Worm (Caenorhabditis elegans): ENCODE data around the gene B0334.10.
A peak's percentile ranks its signal among the peaks of the same experiment; 100 is the strongest.
"Not testable (repeated sequence)": the region's sequence is repeated elsewhere in the genome, so short reads cannot be mapped to it uniquely, and the experiment has no call there.

B0334.10 gene

DNA sequence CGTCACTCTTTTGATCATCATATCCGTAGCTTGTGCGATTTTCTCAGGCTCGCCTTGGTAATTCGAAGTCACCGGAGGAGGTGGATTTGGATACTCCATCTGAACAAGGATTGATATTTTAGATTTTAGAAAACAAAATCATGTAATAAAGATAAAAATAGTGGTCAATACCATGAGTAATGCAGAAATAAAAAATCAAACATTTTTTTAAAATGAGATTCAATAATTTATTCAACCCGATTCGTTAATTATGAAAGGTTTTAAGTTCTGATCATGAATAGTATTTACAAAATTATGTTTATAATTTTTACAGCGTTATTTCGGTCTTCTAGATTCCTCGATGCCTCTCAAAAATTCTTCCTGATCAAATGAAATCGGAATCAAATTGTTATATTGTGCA lies 15.4 kb downstream of the B0334.10 start, which contains the start of gene mdt-8:
Gene mdt-8 (minus strand): TSS at position 101 of the 400 bp plus-strand sequence.
- no peak for TF ChIP-seq arid-1 (GFP tag; conservative IDR thresholded peaks at IDR 0.05)
- TF ChIP-seq aha-1 (tag), result no peak
- TF ChIP-seq pqm-1 (tag; optimal IDR thresholded peaks at IDR 0.05), result no peak
- TF ChIP-seq snpc-1.2 (GFP tag; IDR thresholded peaks at IDR 0.05), result no peak
- TF ChIP-seq D1046.2 (GFP tag; IDR thresholded peaks at IDR 0.05), result no peak
- no peak for TF ChIP-seq Y48G9A.11 (GFP tag; IDR thresholded peaks at IDR 0.05)
- TF ChIP-seq vab-7 (GFP tag; IDR thresholded peaks at IDR 0.05), result no peak
- TF ChIP-seq daf-12 (tag; optimal IDR thresholded peaks at IDR 0.05), result no peak
- TF ChIP-seq lim-7 (GFP tag; IDR thresholded peaks at IDR 0.05), result no peak
- no peak for TF ChIP-seq T26A8.4 (GFP tag; IDR thresholded peaks at IDR 0.05)
- TF ChIP-seq fos-1 (tag; optimal IDR thresholded peaks at IDR 0.05), result no peak
- TF ChIP-seq zip-2 (tag; optimal IDR thresholded peaks at IDR 0.05), result no peak

DNA sequence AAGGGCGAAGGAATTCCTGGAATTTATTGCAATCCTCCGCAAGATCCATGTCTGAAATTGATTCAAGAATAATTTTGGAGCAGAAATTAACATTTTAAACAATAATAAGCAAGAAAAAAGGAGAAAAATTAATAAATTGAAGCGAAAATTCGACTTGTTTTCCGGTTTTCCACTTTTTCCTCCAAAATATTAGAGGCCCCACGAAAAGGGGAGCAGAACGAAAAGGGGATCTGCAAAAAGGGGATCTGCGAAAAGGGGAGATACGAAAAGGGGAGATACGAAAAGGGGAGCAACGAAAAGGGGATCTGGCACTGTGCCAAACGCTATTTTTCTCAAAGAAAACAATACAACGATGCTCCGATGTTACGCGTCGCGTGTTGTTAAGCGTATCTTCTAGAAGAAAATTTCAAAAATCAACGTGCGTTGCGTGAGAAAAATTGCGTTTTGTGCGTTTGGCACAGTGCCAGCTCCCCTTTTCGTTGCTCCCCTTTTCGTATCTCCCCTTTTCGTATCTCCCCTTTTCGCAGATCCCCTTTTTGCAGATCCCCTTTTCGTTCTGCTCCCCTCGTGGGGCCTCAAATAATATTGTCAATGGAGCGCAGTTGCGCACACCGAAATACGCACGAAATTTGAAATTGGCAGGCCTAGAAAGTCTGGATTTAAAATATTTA lies 16.3 kb downstream of the B0334.10 start, which contains the start of gene Y62F5A.12:
Gene Y62F5A.12 (minus strand): TSS at position 51 of the 671 bp plus-strand sequence.
- TF ChIP-seq lsy-2 (tag; optimal IDR thresholded peaks at IDR 0.05), result peak; percentile 71 to 82
- peak; percentile 94; the same call in 1 of the 2 replicates for TF ChIP-seq nhr-42 (GFP tag; IDR thresholded peaks at IDR 0.05)
- TF ChIP-seq F49E8.2 (tag; optimal IDR thresholded peaks at IDR 0.05; ENCODE audit: borderline replicate concordance), result peak; percentile 27
- TF ChIP-seq pha-4 (GFP tag; IDR thresholded peaks at IDR 0.05), result peak; percentile 96
- TF ChIP-seq pha-4, daf-16, unc-62 (tag; optimal IDR thresholded peaks at IDR 0.05): not testable (repeated sequence)
- TF ChIP-seq daf-16 (GFP tag; optimal IDR thresholded peaks at IDR 0.05), result peak in 1 of 2 experiments; percentile 68
- TF ChIP-seq lim-7 (GFP tag; IDR thresholded peaks at IDR 0.05), result peak; percentile 82
- peak; percentile 85 for TF ChIP-seq mep-1 (tag; optimal IDR thresholded peaks at IDR 0.05)
- TF ChIP-seq lin-13 (GFP tag; optimal IDR thresholded peaks at IDR 0.05), result peak; percentile 69
- peak; percentile 80 for TF ChIP-seq mxl-2 (GFP tag; conservative IDR thresholded peaks at IDR 0.05)
- TF ChIP-seq unc-130 (GFP tag; optimal IDR thresholded peaks at IDR 0.05), result peak; percentile 84
- TF ChIP-seq php-3 (GFP tag; IDR thresholded peaks at IDR 0.05), result peak; percentile 77
- TF ChIP-seq nhr-25 (tag; optimal IDR thresholded peaks at IDR 0.05; ENCODE audit: borderline replicate concordance, insufficient read depth), result peak; percentile 40
- TF ChIP-seq mdt-29 (GFP tag; IDR thresholded peaks at IDR 0.05), result peak; percentile 85
- peak; percentile 99 for TF ChIP-seq aha-1 (tag)
- TF ChIP-seq zfp-3 (GFP tag; conservative IDR thresholded peaks at IDR 0.05), result peak; percentile 92
- TF ChIP-seq lin-15B (tag; optimal IDR thresholded peaks at IDR 0.05), result peak; percentile 39
- TF ChIP-seq dpl-1 (GFP tag; optimal IDR thresholded peaks at IDR 0.05), result peak; percentile 77
- peak; percentile 95 for TF ChIP-seq ceh-20 (GFP tag; IDR thresholded peaks at IDR 0.05)
- peak; percentile 88; the same call in 1 of the 2 replicates for TF ChIP-seq tag-97 (GFP tag; IDR thresholded peaks at IDR 0.05)
- peak; percentile 89 for TF ChIP-seq rbr-2 (tag; optimal IDR thresholded peaks at IDR 0.05)
- TF ChIP-seq hlh-30 (tag; optimal IDR thresholded peaks at IDR 0.05; ENCODE audit: insufficient read depth), result peak; percentile 67
- TF ChIP-seq Y75B8A.6 (GFP tag; IDR thresholded peaks at IDR 0.05), result 0 out of 2 replicates have a peak, but pooled peaks have one; percentile 80
- TF ChIP-seq fkh-10 (GFP tag; optimal IDR thresholded peaks at IDR 0.05), result peak; percentile 51
- TF ChIP-seq dmd-6 (GFP tag; IDR thresholded peaks at IDR 0.05), result peak; percentile 88
- TF ChIP-seq sdz-12 (GFP tag; optimal IDR thresholded peaks at IDR 0.05), result peak; percentile 60
- TF ChIP-seq T26A8.4 (GFP tag; IDR thresholded peaks at IDR 0.05), result peak; percentile 78
- peak in 1 of 2 experiments; percentile 66 for TF ChIP-seq unc-62 (GFP tag; optimal IDR thresholded peaks at IDR 0.05 in 1 of 2)
- peak; percentile 91 to 97 for TF ChIP-seq madf-5 (GFP tag; IDR thresholded peaks at IDR 0.05)
- TF ChIP-seq dve-1 (tag; optimal IDR thresholded peaks at IDR 0.05; ENCODE audit: insufficient read depth), result peak; percentile 59
- TF ChIP-seq zfp-2 (tag; optimal IDR thresholded peaks at IDR 0.05), result peak; percentile 50
- peak; percentile 66 for TF ChIP-seq spr-1 (tag; optimal IDR thresholded peaks at IDR 0.05)
- TF ChIP-seq hif-1 (tag; optimal IDR thresholded peaks at IDR 0.05), result peak in 1 of 2 experiments; percentile 93
- TF ChIP-seq vab-7 (GFP tag; IDR thresholded peaks at IDR 0.05), result peak; percentile 96
- peak; percentile 44 for TF ChIP-seq lir-3 (tag; optimal IDR thresholded peaks at IDR 0.05)
- peak; percentile 66 for TF ChIP-seq nhr-102 (tag; optimal IDR thresholded peaks at IDR 0.05)
- peak; percentile 70 for TF ChIP-seq duxl-1 (tag; optimal IDR thresholded peaks at IDR 0.05; ENCODE audit: poor library complexity)

Data from whole organism, L4 larva.